Fruit fly (Drosophila melanogaster): ENCODE measurements around the gene CG13293.

Gene CG13293

DNA sequence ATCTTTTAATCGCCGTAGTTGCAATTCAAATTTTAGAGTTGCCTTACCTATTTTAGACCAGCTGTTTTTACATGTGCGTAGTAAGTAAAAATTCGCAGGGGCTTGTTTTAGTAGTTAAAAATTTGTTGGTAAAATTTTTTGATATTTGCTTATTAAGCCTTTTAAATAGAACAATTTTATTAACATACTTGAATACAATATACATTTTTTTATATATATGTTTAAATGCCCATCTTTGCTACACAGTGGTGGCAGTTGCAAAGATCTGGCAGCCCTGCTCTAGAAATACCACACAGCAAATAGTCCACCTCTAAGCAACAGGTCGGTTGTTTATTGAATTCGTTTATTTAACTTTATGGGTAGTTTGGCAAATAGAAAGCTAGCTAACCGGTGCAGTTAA is 12.0 kb downstream of the CG13293 start, which contains the start of the genes CG10467 and loj (continued):
- TF ChIP-seq tin (GFP tag; optimal IDR thresholded peaks at IDR 0.05) (peak; percentile 97), bab2 (GFP tag; optimal IDR thresholded peaks at IDR 0.05) (peak; percentile 88), CG12236 (GFP tag; optimal IDR thresholded peaks at IDR 0.05) (peak; percentile 41), sim (GFP tag; IDR thresholded peaks at IDR 0.05) (peak; percentile 71; the same call in 1 of the 2 replicates), tap (tag; optimal IDR thresholded peaks at IDR 0.05) (peak; percentile 80), CG34422 (GFP tag; IDR thresholded peaks at IDR 0.05) (peak; percentile 98), CG4707 (GFP tag; optimal IDR thresholded peaks at IDR 0.05) (peak; percentile 73), CG17385 (GFP tag; optimal IDR thresholded peaks at IDR 0.05) (peak; percentile 85), CG2202 (tag; optimal IDR thresholded peaks at IDR 0.05) (peak; percentile 90), Max (GFP tag; optimal IDR thresholded peaks at IDR 0.05) (peak; percentile 92), CG6791 (GFP tag; IDR thresholded peaks at IDR 0.05; ENCODE audit: partially characterized antibody) (peak; percentile 55; the same call in 1 of the 3 replicates), Vsx1 (GFP tag; optimal IDR thresholded peaks at IDR 0.05) (peak; percentile 73), dimm (GFP tag; IDR thresholded peaks at IDR 0.05) (peak; percentile 91), ase (GFP tag; IDR thresholded peaks at IDR 0.05) (peak; percentile 96), row (GFP tag; IDR thresholded peaks at IDR 0.05) (peak; percentile 98), jumu (GFP tag; optimal IDR thresholded peaks at IDR 0.05) (peak; percentile 66), ap (GFP tag; IDR thresholded peaks at IDR 0.05) (peak; percentile 92), CG8359 (GFP tag; optimal IDR thresholded peaks at IDR 0.05; ENCODE audit: borderline replicate concordance) (peak; percentile 67), emc (GFP tag; optimal IDR thresholded peaks at IDR 0.05) (peak; percentile 72), sens-2 (GFP tag; IDR thresholded peaks at IDR 0.05) (peak; percentile 87), ato (GFP tag; IDR thresholded peaks at IDR 0.05; ENCODE audit: partially characterized antibody) (no peak; the same call in 1 of the 2 replicates), CG11085 (GFP tag; IDR thresholded peaks at IDR 0.05) (peak; percentile 97), toy (GFP tag; IDR thresholded peaks at IDR 0.05) (peak; percentile 90), CG6175 (GFP tag; IDR thresholded peaks at IDR 0.05) (peak; percentile 91), phol (tag; optimal IDR thresholded peaks at IDR 0.05) (peak; percentile 98), Doc2 (GFP tag; IDR thresholded peaks at IDR 0.05) (peak; percentile 88), ash1 (GFP tag; optimal IDR thresholded peaks at IDR 0.05) (peak; percentile 19), HLH54F (GFP tag; optimal IDR thresholded peaks at IDR 0.05) (peak; percentile 86), crp (GFP tag; optimal IDR thresholded peaks at IDR 0.05) (peak; percentile 91 to 97), klu (GFP tag; IDR thresholded peaks at IDR 0.05) (peak; percentile 97), Rx (GFP tag; IDR thresholded peaks at IDR 0.05) (peak; percentile 94), CG33213 (GFP tag; optimal IDR thresholded peaks at IDR 0.05) (peak; percentile 59), CG9932 (GFP tag; IDR thresholded peaks at IDR 0.05) (peak; percentile 99), CG7556 (GFP tag; optimal IDR thresholded peaks at IDR 0.05) (peak; percentile 90), Adf1 (GFP tag; IDR thresholded peaks at IDR 0.05) (peak; percentile 79), slou (GFP tag; optimal IDR thresholded peaks at IDR 0.05) (peak; percentile 96), CG5245 (GFP tag; optimal IDR thresholded peaks at IDR 0.05) (peak; percentile 93), prd (optimal IDR thresholded peaks at IDR 0.05) (no peak), prd (GFP tag; IDR thresholded peaks at IDR 0.05) (peak; percentile 99), otp (GFP tag; IDR thresholded peaks at IDR 0.05) (peak; percentile 94), Aef1 (GFP tag; IDR thresholded peaks at IDR 0.05) (peak; percentile 98), eve (GFP tag; optimal IDR thresholded peaks at IDR 0.05) (no peak), CG32767 (GFP tag; IDR thresholded peaks at IDR 0.05) (peak; percentile 93), CG11504 (tag; optimal IDR thresholded peaks at IDR 0.05) (peak; percentile 95), CG7271 (tag; optimal IDR thresholded peaks at IDR 0.05) (peak; percentile 94), lola (GFP tag; optimal IDR thresholded peaks at IDR 0.05) (peak in 1 of 3 experiments; percentile 97), lilli (GFP tag; optimal IDR thresholded peaks at IDR 0.05) (peak; percentile 95), fd102C (GFP tag; optimal IDR thresholded peaks at IDR 0.05) (peak; percentile 70), CG8944 (GFP tag; optimal IDR thresholded peaks at IDR 0.05) (peak; percentile 81), Lpt (GFP tag; optimal IDR thresholded peaks at IDR 0.05) (no peak), Pdp1 (GFP tag; optimal IDR thresholded peaks at IDR 0.05) (peak; percentile 75 to 90)
